Fruit fly (Drosophila melanogaster): ENCODE results near the gene CG17660.

Gene CG17660

DNA sequence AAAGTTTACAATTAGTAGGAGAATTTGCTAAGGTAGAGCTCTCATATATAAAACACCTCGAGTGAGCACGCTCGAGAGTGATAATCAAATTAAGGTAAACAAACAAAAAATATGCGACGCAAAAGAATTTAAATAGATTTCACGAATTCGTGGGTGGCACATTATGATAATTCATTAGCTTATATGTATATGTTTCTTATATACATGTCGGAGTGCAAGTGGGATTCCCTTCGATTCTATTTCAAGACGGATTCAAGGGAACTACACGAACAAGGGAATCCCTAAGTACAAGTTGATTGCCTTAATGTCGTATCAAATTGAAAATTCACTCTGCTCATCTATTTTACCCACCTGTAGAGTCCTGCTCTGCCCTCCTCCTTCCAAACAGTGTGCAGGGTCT, 7.0 kb upstream of the CG17660 start:
- TF ChIP-seq usp (GFP tag; optimal IDR thresholded peaks at IDR 0.05) (no peak), CG8478 (optimal IDR thresholded peaks at IDR 0.05) (no peak), Dll (optimal IDR thresholded peaks at IDR 0.05) (no peak), psq (optimal IDR thresholded peaks at IDR 0.05) (no peak), EcR (GFP tag; optimal IDR thresholded peaks at IDR 0.05) (no peak), pan (optimal IDR thresholded peaks at IDR 0.05) (no peak)

DNA sequence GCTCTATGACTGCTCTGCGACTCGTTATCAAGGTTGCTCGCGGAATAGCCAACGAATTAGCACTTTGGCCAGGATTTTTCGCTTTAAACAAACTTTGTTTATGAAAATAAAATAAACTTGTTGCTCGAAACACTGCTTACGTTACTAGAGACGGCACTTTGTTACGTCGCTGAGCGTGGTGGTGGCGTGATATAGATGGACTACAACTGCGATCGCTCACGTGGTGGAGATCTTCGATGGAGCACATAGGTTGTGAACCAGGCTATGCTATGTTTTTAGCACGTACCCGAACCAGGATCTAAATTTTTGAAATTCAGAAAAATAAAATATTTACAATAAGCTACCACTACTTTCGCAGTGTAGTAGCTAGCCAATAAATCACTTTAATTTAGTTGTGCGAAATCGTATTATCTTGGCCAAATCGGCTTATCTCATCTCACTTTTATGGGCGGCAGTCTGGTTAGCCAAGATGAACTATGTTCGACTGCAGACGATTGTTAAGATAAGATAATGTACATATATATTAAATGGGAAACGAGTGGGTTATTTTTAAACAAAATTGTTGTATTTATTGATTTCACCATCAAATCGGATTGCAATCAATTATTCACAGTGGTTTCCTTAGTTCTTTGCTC, 5.6 kb upstream of the CG17660 start, which contains the start of gene frtz:
Gene frtz (minus strand): TSS at position 153 of the 635 bp plus-strand sequence.
- TF ChIP-seq Dll (optimal IDR thresholded peaks at IDR 0.05) (no peak), usp (GFP tag; optimal IDR thresholded peaks at IDR 0.05) (no peak)

- TF ChIP-seq EcR (GFP tag; optimal IDR thresholded peaks at IDR 0.05) (no peak), usp (GFP tag; optimal IDR thresholded peaks at IDR 0.05) (no peak), Dll (optimal IDR thresholded peaks at IDR 0.05) (no peak), psq (optimal IDR thresholded peaks at IDR 0.05) (no peak), pan (optimal IDR thresholded peaks at IDR 0.05) (no peak), CG8478 (optimal IDR thresholded peaks at IDR 0.05) (no peak)
Measured at dm6 chr2L:1709316-1709715, 905 bp downstream of the CG17660 start.

DNA sequence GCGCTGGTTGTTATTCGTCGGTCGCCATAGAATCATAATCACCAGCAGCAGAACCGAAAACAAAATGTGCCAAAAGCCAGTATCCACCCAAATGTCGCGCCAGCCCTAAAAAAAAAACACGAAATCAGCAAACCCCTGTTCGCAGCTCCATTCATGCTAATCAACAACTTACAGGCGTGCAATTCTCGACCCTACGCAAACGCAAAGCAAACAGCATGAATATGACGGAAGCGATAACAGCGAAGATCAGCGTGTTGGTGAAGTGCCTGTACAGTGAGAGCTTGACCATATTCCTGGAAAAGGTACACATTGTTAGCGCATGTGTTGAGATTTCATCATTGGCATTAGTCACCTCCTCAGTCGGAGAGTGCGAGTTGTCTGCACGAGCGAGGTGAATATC, 2.1 kb downstream of the CG17660 start:
- TF ChIP-seq usp (GFP tag; optimal IDR thresholded peaks at IDR 0.05) (no peak), CG8478 (optimal IDR thresholded peaks at IDR 0.05) (no peak), Dll (optimal IDR thresholded peaks at IDR 0.05) (no peak), EcR (GFP tag; optimal IDR thresholded peaks at IDR 0.05) (no peak), pan (optimal IDR thresholded peaks at IDR 0.05) (no peak), psq (optimal IDR thresholded peaks at IDR 0.05) (no peak)

- TF ChIP-seq pan (optimal IDR thresholded peaks at IDR 0.05) = no peak
- TF ChIP-seq usp (GFP tag; optimal IDR thresholded peaks at IDR 0.05) = no peak
- TF ChIP-seq CG8478 (optimal IDR thresholded peaks at IDR 0.05) = no peak
- TF ChIP-seq EcR (GFP tag; optimal IDR thresholded peaks at IDR 0.05) = no peak
- no peak for TF ChIP-seq psq (optimal IDR thresholded peaks at IDR 0.05)
- no peak for TF ChIP-seq Dll (optimal IDR thresholded peaks at IDR 0.05)
Measured at dm6 chr2L:1706961-1707360, 3.3 kb downstream of the CG17660 start.

DNA sequence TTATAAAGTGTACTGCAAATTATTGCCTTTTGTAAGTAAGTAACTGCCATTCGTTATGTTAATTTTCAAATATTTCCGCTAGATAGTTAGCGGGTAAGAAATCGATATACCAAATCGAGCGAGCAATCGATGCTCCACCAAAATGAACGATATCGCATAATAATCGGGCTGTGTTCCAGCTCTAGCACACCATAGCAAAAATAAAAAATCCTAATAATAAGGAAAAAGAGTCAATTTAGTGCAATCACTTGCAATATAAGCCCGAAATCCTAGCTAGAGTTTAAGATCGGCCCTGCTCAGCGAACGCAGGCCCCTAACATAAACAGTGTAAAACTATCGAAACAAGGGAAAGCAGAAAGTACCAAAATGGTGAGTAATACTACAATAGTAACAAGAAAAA, 5.5 kb downstream of the CG17660 start, which contains the start of gene cpb:
Gene cpb (plus strand): TSS at position 157 of the 400 bp plus-strand sequence.
- no peak for TF ChIP-seq EcR (GFP tag; optimal IDR thresholded peaks at IDR 0.05)
- no peak for TF ChIP-seq CG8478 (optimal IDR thresholded peaks at IDR 0.05)
- TF ChIP-seq Dll (optimal IDR thresholded peaks at IDR 0.05) = no peak
- no peak for TF ChIP-seq psq (optimal IDR thresholded peaks at IDR 0.05)
- TF ChIP-seq usp (GFP tag; optimal IDR thresholded peaks at IDR 0.05) = no peak
- no peak for TF ChIP-seq pan (optimal IDR thresholded peaks at IDR 0.05)

- TF ChIP-seq Dll (optimal IDR thresholded peaks at IDR 0.05) (no peak), CG8478 (optimal IDR thresholded peaks at IDR 0.05) (no peak), psq (optimal IDR thresholded peaks at IDR 0.05) (no peak), usp (GFP tag; optimal IDR thresholded peaks at IDR 0.05) (no peak), pan (optimal IDR thresholded peaks at IDR 0.05) (no peak), EcR (GFP tag; optimal IDR thresholded peaks at IDR 0.05) (no peak)
Measured at dm6 chr2L:1696269-1696668, 14.0 kb downstream of the CG17660 start.

- TF ChIP-seq usp (GFP tag; optimal IDR thresholded peaks at IDR 0.05) (no peak), pan (optimal IDR thresholded peaks at IDR 0.05) (no peak), psq (optimal IDR thresholded peaks at IDR 0.05) (no peak), EcR (GFP tag; optimal IDR thresholded peaks at IDR 0.05) (no peak), Dll (optimal IDR thresholded peaks at IDR 0.05) (no peak), CG8478 (optimal IDR thresholded peaks at IDR 0.05) (no peak)
Measured at dm6 chr2L:1692857-1693256, 17.4 kb downstream of the CG17660 start.

- no peak for TF ChIP-seq Dll (optimal IDR thresholded peaks at IDR 0.05)
- no peak for TF ChIP-seq usp (GFP tag; optimal IDR thresholded peaks at IDR 0.05)
- no peak for TF ChIP-seq EcR (GFP tag; optimal IDR thresholded peaks at IDR 0.05)
- no peak for TF ChIP-seq CG8478 (optimal IDR thresholded peaks at IDR 0.05)
- TF ChIP-seq pan (optimal IDR thresholded peaks at IDR 0.05) = no peak
- TF ChIP-seq psq (optimal IDR thresholded peaks at IDR 0.05) = no peak
Measured at dm6 chr2L:1672111-1672718, 38.0 kb downstream of the CG17660 start.

- TF ChIP-seq pan (optimal IDR thresholded peaks at IDR 0.05) (no peak), usp (GFP tag; optimal IDR thresholded peaks at IDR 0.05) (no peak), EcR (GFP tag; optimal IDR thresholded peaks at IDR 0.05) (no peak), psq (optimal IDR thresholded peaks at IDR 0.05) (no peak), CG8478 (optimal IDR thresholded peaks at IDR 0.05) (no peak), Dll (optimal IDR thresholded peaks at IDR 0.05) (no peak)
Measured at dm6 chr2L:1670421-1670820, 39.8 kb downstream of the CG17660 start.

DNA sequence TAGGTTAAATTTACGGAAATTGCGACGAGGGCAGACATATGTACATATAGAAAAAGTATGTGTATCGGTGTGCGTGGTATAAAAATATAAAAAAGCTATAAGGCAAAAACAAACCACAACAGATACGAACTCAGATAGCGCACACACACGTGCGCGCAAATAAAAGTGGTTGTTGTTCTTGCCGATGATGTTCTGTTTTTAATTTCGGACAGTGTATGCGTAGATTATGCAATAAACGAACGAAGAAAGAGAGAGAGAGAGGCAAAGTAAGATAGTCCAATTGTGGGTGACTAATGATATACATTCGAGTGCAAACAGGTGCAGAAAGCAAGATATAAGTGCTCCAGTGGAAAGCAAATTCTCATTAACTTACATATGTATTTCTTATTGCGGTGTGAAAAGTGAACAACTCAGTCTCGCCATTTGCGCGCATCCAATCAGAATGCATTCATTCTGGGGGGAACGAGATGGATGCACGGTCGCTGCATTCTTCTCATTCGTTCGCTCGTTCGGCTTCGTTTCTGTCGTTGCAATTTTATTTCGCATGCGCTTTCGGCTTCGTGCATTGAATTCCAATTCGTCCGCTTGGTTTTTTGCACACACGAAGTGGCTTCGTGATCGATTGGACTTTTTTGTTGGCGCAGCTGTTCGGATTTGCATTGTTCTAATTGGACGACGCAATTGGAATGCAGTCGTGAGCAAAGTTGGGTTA, 40.7 kb downstream of the CG17660 start:
- TF ChIP-seq EcR (GFP tag; optimal IDR thresholded peaks at IDR 0.05) (no peak), CG8478 (optimal IDR thresholded peaks at IDR 0.05) (peak; percentile 80)

- no peak for TF ChIP-seq Dll (optimal IDR thresholded peaks at IDR 0.05)
- no peak for TF ChIP-seq EcR (GFP tag; optimal IDR thresholded peaks at IDR 0.05)
- no peak for TF ChIP-seq usp (GFP tag; optimal IDR thresholded peaks at IDR 0.05)
- no peak for TF ChIP-seq psq (optimal IDR thresholded peaks at IDR 0.05)
- no peak for TF ChIP-seq pan (optimal IDR thresholded peaks at IDR 0.05)
Measured at dm6 chr2L:1668616-1669020, 41.6 kb downstream of the CG17660 start.

Data from whole organism.